Worm (Caenorhabditis elegans): ENCODE measurements around the gene lact-4.
A peak's percentile ranks its signal among the peaks of the same experiment; 100 is the strongest.

Gene lact-4

DNA sequence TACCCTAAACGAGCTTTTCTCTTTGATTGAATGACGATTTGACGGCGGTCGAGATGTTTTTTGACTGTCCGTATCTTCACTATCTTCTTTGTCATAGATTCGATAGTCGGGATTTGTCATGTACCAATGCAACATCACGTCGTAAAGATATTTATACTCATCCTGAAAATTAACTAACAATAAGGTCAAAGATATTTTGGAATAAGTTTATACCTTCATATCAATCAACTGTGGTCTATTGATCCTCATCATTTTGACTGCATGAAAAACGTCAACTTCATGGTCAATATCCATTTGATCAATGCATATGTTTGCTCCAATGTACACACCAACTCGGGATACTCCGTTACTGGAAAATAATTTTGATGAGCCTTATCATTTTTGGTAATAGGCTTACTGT lies 7.8 kb upstream of the lact-4 start:
- TF ChIP-seq M03D4.4 (tag; optimal IDR thresholded peaks at IDR 0.05), result no peak
- no peak for TF ChIP-seq ceh-43 (GFP tag; optimal IDR thresholded peaks at IDR 0.05)
- TF ChIP-seq ces-1 (GFP tag; optimal IDR thresholded peaks at IDR 0.05), result no peak
- no peak for TF ChIP-seq bed-3 (GFP tag; optimal IDR thresholded peaks at IDR 0.05)
- no peak for TF ChIP-seq cnd-1 (tag; optimal IDR thresholded peaks at IDR 0.05)
- no peak for TF ChIP-seq drap-1 (GFP tag; optimal IDR thresholded peaks at IDR 0.05)
- TF ChIP-seq lin-13 (tag; optimal IDR thresholded peaks at IDR 0.05), result no peak
- no peak for TF ChIP-seq elt-3 (tag; optimal IDR thresholded peaks at IDR 0.05)
- TF ChIP-seq zip-8 (tag; optimal IDR thresholded peaks at IDR 0.05), result no peak
- no peak for TF ChIP-seq lin-32 (GFP tag; optimal IDR thresholded peaks at IDR 0.05)
- TF ChIP-seq ceh-39 (tag; optimal IDR thresholded peaks at IDR 0.05), result no peak
- TF ChIP-seq nhr-237 (tag; optimal IDR thresholded peaks at IDR 0.05), result no peak
- TF ChIP-seq nhr-76 (tag; optimal IDR thresholded peaks at IDR 0.05), result no peak

DNA sequence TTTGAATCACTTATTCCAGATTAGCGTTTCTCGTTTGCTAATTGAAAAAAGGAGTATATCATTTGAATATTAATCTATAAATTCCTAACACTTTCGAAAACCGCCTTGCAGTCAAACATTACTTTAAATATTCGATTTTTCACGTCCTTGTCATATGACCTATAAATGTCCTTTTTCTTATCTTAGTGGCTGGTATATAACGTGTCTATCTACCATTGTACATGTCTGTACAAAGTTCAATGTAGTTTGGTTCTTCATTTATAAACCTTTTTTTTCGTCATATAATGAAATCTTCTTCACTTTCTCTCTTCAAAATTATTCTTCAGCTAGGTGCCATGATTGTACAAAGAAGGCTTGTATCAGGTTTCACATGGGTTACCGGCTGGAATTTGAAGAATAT lies 5.3 kb upstream of the lact-4 start, which contains the start of gene gbh-2:
gbh-2 (plus strand) TSS at position 277 of the 400 bp plus-strand sequence.
- TF ChIP-seq tbx-8 (GFP tag; optimal IDR thresholded peaks at IDR 0.05), result no peak
- no peak for TF ChIP-seq pha-4 (tag; optimal IDR thresholded peaks at IDR 0.05)
- no peak for TF ChIP-seq sem-2 (GFP tag; optimal IDR thresholded peaks at IDR 0.05)
- no peak for TF ChIP-seq ztf-11 (tag; optimal IDR thresholded peaks at IDR 0.05)
- no peak for TF ChIP-seq nhr-237 (tag; optimal IDR thresholded peaks at IDR 0.05)
- TF ChIP-seq nhr-76 (tag; optimal IDR thresholded peaks at IDR 0.05), result no peak
- no peak for TF ChIP-seq mab-5 (tag; optimal IDR thresholded peaks at IDR 0.05)
- no peak for TF ChIP-seq sptf-1 (tag; optimal IDR thresholded peaks at IDR 0.05)
- no peak for TF ChIP-seq hlh-1 (tag; optimal IDR thresholded peaks at IDR 0.05)
- no peak for TF ChIP-seq ham-2 (GFP tag; optimal IDR thresholded peaks at IDR 0.05)
- TF ChIP-seq M03D4.4 (tag; optimal IDR thresholded peaks at IDR 0.05), result no peak
- no peak for TF ChIP-seq snpc-4 (tag; optimal IDR thresholded peaks at IDR 0.05)
- no peak for TF ChIP-seq blmp-1 (tag; optimal IDR thresholded peaks at IDR 0.05)
- TF ChIP-seq mep-1 (tag; optimal IDR thresholded peaks at IDR 0.05), result no peak
- no peak for TF ChIP-seq elt-3 (tag; optimal IDR thresholded peaks at IDR 0.05)
- TF ChIP-seq ceh-43 (GFP tag; optimal IDR thresholded peaks at IDR 0.05), result no peak

DNA sequence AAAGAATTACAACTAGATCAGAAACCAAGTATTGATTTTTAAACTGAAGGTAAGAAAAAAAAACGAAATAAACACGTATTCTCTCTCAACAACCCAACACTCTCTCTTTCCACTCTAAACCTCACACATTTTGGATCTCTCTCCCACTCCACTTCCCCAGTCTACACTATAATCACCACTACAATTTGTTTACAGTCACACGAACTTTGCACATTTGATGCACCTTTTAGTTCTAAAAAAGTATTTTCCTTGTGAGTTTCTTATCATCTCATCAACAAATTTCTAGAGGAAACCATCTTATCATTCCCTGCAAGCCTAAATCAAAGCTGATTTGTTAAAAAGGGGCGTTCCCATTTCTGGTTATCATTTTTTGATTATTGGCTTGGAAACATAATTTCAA lies 4.3 kb upstream of the lact-4 start:
- TF ChIP-seq nhr-76 (tag; optimal IDR thresholded peaks at IDR 0.05) (no peak), nhr-237 (tag; optimal IDR thresholded peaks at IDR 0.05) (no peak), sem-2 (GFP tag; optimal IDR thresholded peaks at IDR 0.05) (no peak), ces-1 (GFP tag; optimal IDR thresholded peaks at IDR 0.05) (no peak), ceh-83 (GFP tag; optimal IDR thresholded peaks at IDR 0.05) (no peak), lsy-2 (tag; optimal IDR thresholded peaks at IDR 0.05) (no peak), M03D4.4 (tag; optimal IDR thresholded peaks at IDR 0.05) (no peak), unc-39 (tag; optimal IDR thresholded peaks at IDR 0.05) (no peak), drap-1 (GFP tag; optimal IDR thresholded peaks at IDR 0.05) (no peak)

ce11 chrII:8483793-8484186 lies 3.5 kb upstream of the lact-4 start, which contains the start of gene taap-1:
Gene taap-1, minus strand, starts transcription at chrII:8483871.
- TF ChIP-seq snpc-4 (tag; optimal IDR thresholded peaks at IDR 0.05) (no peak), ceh-39 (tag; optimal IDR thresholded peaks at IDR 0.05) (no peak), unc-62 (GFP tag; optimal IDR thresholded peaks at IDR 0.05) (no peak), nhr-76 (tag; optimal IDR thresholded peaks at IDR 0.05) (no peak), bed-3 (GFP tag; optimal IDR thresholded peaks at IDR 0.05) (no peak), nhr-2 (tag; optimal IDR thresholded peaks at IDR 0.05) (no peak), elt-3 (tag; optimal IDR thresholded peaks at IDR 0.05) (no peak), pha-4 (tag; optimal IDR thresholded peaks at IDR 0.05) (no peak), sem-2 (GFP tag; optimal IDR thresholded peaks at IDR 0.05) (no peak), M03D4.4 (tag; optimal IDR thresholded peaks at IDR 0.05) (no peak), elt-1 (tag; optimal IDR thresholded peaks at IDR 0.05; ENCODE audit: borderline replicate concordance, insufficient read depth) (no peak), nhr-12 (tag; optimal IDR thresholded peaks at IDR 0.05) (no peak), lsy-2 (tag; optimal IDR thresholded peaks at IDR 0.05) (no peak), blmp-1 (tag; optimal IDR thresholded peaks at IDR 0.05) (no peak)

DNA sequence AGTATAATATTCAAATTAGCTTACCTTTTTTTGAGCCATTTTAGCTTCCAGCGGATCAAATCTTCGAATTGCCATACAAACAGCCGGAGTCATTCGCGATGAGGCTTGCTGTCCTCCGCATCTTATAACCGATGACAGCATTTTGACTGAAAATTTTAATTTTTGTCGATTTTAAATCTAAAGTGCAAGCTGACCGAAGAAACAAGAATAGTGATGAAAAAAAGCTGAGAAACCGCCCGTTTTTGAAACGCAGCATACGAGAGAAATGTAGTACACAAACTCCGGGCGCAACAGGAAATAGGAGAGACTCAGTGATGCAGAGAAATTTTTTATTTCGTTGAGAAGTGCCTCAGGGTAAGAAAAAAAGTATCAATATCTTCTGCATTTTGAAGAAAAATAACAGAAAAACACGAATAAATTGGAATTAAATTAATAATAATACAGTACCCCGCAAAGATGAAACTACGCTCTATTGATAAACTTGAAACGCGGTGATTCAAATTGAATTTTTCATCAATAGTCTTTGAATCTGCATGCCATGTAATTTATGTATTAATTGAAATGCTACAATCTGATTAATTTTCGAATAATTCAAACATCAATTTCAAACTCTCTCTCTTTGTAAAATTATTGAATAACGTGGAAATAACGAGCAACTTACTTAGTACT lies 3.0 kb upstream of the lact-4 start:
- TF ChIP-seq ces-1 (GFP tag; optimal IDR thresholded peaks at IDR 0.05), result peak; percentile 44
- peak; percentile 82 for TF ChIP-seq lsy-2 (tag; optimal IDR thresholded peaks at IDR 0.05)
- no peak for TF ChIP-seq drap-1 (GFP tag; optimal IDR thresholded peaks at IDR 0.05)

Data from whole organism, mixed stage, embryonic.